Worm (Caenorhabditis elegans): ENCODE measurements around the gene grdn-1.
A peak's percentile ranks its signal among the peaks of the same experiment; 100 is the strongest.

Gene grdn-1

DNA sequence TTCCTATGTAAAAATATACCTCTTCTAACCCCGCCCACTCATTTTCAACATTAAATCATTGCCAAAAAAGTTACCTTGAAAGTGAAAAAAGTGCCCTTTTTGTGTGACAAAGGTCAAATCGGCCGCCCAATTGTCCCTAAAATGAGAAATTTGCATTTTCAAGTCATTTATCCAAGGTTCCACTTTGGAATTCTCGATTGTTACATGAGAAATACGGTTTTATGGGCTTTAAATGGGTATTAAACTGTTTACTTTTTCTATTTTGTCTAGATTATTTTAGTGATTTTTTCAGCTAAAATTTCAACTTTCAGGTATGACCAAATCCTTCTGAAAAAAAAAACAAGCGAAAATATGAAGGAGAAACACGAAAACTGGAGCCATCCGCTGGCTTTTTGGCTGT, at the start of gene grdn-1:
Gene grdn-1 (plus strand): TSS at position 301 of the 400 bp plus-strand sequence.
- TF ChIP-seq mdl-1 (tag; optimal IDR thresholded peaks at IDR 0.05) (no peak), ceh-9 (tag; optimal IDR thresholded peaks at IDR 0.05) (no peak), nfya-1 (tag; optimal IDR thresholded peaks at IDR 0.05; ENCODE audit: insufficient read depth) (no peak), lin-39 (tag; optimal IDR thresholded peaks at IDR 0.05) (no peak), eor-1 (tag; optimal IDR thresholded peaks at IDR 0.05) (no peak)

DNA sequence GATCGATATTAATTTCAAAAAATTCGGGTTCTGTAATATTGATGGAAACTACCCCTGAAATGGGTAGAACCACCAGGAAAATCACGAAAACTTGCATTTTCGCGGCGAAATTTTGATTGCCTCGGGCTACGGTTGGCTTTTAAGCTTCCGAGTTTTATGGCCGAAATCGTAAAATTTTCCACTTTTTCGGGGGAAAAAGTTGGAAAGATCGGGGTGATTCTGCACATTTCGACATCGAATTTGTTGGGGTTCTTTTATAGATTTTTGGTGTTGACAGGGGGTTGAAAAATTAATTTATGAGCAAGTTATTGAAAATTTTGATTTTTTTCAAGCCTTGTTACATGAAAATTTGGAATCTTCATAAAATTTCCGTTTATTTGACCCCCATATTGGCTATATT, 38.8 kb upstream of the grdn-1 start, which contains the start of gene Y51A2D.8:
Gene Y51A2D.8 (minus strand): TSS at position 101 of the 400 bp plus-strand sequence.
- no peak for TF ChIP-seq eor-1 (tag; optimal IDR thresholded peaks at IDR 0.05)
- no peak for TF ChIP-seq aly-2 (tag; optimal IDR thresholded peaks at IDR 0.05)
- TF ChIP-seq nfya-1 (tag; optimal IDR thresholded peaks at IDR 0.05; ENCODE audit: insufficient read depth), result no peak

DNA sequence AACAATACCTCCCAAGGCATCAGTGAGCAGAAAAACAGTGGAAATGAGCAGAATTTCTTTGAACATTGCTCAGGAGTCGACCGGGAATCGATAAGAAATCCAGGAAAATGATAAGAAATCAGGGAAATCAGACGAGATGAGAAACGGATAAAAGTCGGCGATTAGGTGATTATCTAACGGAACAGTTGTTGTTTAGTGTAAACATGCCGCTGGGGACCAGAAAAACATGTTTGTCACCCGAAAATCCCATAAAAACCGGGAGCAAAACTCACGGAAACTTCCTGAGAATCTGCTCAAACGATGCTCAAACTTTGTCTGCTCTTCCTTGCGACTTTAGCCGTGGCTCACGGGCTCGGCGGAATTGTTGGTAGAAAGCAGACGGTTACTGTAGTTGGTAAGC, 36.1 kb upstream of the grdn-1 start, which contains the start of the genes ttr-24 and ttr-25:
Gene ttr-24 (minus strand): TSS at position 156 of the 400 bp plus-strand sequence.
Gene ttr-25 (plus strand): TSS at position 227 of the 400 bp plus-strand sequence.
- no peak for TF ChIP-seq mdl-1 (tag; optimal IDR thresholded peaks at IDR 0.05)
- TF ChIP-seq fkh-2 (tag; optimal IDR thresholded peaks at IDR 0.05), result no peak

DNA sequence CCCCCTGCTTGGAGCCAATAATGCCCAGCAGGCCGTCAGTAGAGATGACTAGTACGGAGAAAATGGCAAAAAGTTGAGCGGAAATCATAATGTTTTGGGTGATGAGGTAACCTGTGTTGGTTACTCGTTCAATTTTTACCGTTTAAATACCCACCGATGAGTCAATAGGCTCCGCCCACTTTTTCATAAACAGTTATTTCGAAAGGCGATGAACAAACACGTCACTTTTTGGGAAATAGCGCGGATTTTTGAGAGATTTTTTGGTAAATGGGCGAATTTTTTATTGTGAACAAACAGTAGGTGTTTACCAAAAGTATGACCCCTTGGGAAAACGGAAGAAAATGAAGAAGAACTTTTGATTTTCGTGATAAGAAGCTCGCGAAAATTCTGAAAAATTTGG, 32.4 kb upstream of the grdn-1 start, which contains the start of gene ttr-26:
Gene ttr-26 (minus strand): TSS at position 101 of the 400 bp plus-strand sequence.
- TF ChIP-seq pha-4 (tag; optimal IDR thresholded peaks at IDR 0.05), result peak; percentile 72
- no peak for TF ChIP-seq nhr-25 (tag; optimal IDR thresholded peaks at IDR 0.05)

DNA sequence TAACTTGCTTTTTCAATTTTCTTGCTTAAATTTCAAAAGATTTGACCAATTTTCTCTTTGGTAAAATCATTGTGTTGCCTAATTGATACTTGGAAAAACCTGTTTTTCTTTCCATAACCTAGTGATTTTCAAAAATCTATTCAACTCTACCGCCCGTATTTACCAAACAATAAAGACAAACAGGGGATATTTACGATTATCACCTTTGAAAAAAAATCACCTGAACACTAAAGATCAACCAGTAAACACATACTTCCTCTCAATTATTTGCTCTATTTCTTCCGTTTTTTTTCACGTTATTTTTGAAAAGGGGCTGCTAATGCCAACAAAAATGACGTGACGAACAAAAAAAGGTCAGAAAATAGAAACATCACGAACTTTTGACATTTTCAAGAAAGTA, 31.6 kb upstream of the grdn-1 start:
- TF ChIP-seq eor-1 (tag; optimal IDR thresholded peaks at IDR 0.05) (no peak), lin-15B (tag; optimal IDR thresholded peaks at IDR 0.05) (no peak), ceh-82 (tag; optimal IDR thresholded peaks at IDR 0.05) (no peak), pha-4 (tag; optimal IDR thresholded peaks at IDR 0.05) (peak; percentile 88), nhr-237 (tag; optimal IDR thresholded peaks at IDR 0.05) (no peak)

DNA sequence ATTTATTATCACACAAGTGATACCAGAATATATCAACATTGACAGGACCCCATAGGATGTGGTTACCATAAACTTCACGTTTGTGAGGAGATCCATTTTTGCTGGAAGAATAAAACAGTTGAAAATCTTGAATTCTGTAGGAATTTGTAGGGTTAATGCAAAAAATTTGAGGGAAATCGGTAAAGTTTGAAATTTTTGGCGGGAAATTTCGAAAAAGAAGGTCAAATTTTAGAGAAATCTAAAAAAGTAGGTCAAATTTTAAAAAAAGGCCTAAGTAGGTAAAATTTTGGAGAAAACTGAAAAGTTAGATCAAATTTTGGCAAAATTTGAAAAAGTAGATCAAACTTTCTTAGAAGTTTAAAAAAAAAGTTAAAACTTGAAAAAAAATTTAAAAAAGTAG, 27.8 kb upstream of the grdn-1 start, which contains the start of gene srg-34:
Gene srg-34 (minus strand): TSS at position 101 of the 400 bp plus-strand sequence.
- TF ChIP-seq ceh-28 (tag; optimal IDR thresholded peaks at IDR 0.05), result no peak
- TF ChIP-seq jun-1 (tag; optimal IDR thresholded peaks at IDR 0.05), result no peak
- no peak for TF ChIP-seq fos-1 (tag; optimal IDR thresholded peaks at IDR 0.05)
- TF ChIP-seq fkh-10 (GFP tag; optimal IDR thresholded peaks at IDR 0.05), result no peak
- no peak for TF ChIP-seq nhr-67 (tag; optimal IDR thresholded peaks at IDR 0.05)
- no peak for TF ChIP-seq nhr-43 (tag; optimal IDR thresholded peaks at IDR 0.05; ENCODE audit: poor library complexity, severe bottlenecking)
- TF ChIP-seq nhr-11 (tag; optimal IDR thresholded peaks at IDR 0.05), result no peak
- no peak for TF ChIP-seq skn-1 (tag; optimal IDR thresholded peaks at IDR 0.05)
- no peak for TF ChIP-seq lsy-12 (tag; optimal IDR thresholded peaks at IDR 0.05)
- no peak for TF ChIP-seq nhr-25 (tag; optimal IDR thresholded peaks at IDR 0.05)
- no peak for TF ChIP-seq ceh-16 (tag; optimal IDR thresholded peaks at IDR 0.05)
- TF ChIP-seq lin-15B (tag; optimal IDR thresholded peaks at IDR 0.05), result no peak
- no peak for TF ChIP-seq egl-5 (tag; optimal IDR thresholded peaks at IDR 0.05)
- TF ChIP-seq pqm-1 (tag; optimal IDR thresholded peaks at IDR 0.05), result no peak
- no peak for TF ChIP-seq snpc-4 (tag; optimal IDR thresholded peaks at IDR 0.05)

DNA sequence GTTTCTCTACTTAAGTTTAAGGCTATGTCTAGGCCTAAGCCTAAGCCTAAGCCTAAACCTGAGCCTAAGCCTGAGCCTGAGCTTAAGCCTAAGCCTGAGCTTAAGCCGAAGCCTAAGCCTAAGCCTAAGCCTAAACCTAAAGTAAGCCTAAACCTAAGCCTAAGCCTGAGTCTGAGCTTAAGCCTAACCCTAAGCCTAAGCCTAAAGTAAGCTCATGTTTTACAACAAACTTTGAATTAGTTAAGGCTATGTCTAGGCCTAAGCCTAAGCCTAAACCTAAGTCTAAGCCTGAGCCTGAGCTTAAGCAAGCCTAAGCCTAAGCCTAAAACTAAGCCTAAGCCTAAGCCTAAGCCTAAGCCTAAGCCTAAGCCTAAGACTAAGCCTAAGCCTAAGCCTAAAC, 26.9 kb upstream of the grdn-1 start:
- TF ChIP-seq nhr-23 (tag; optimal IDR thresholded peaks at IDR 0.05) (no peak), lsy-12 (tag; optimal IDR thresholded peaks at IDR 0.05) (no peak), nhr-67 (tag; optimal IDR thresholded peaks at IDR 0.05) (no peak), mml-1 (tag; optimal IDR thresholded peaks at IDR 0.05) (no peak), unc-39 (tag; optimal IDR thresholded peaks at IDR 0.05) (no peak), ztf-11 (tag; optimal IDR thresholded peaks at IDR 0.05) (no peak), elt-2 (tag; optimal IDR thresholded peaks at IDR 0.05) (no peak), pha-4 (tag; optimal IDR thresholded peaks at IDR 0.05) (no peak), lin-15B (tag; optimal IDR thresholded peaks at IDR 0.05) (no peak), ztf-4 (tag; optimal IDR thresholded peaks at IDR 0.05) (no peak), nhr-28 (tag; optimal IDR thresholded peaks at IDR 0.05) (no peak), sea-2 (GFP tag; optimal IDR thresholded peaks at IDR 0.05) (no peak), hmg-11 (tag; optimal IDR thresholded peaks at IDR 0.05) (no peak), ama-1 (optimal IDR thresholded peaks at IDR 0.05) (no peak), jun-1 (tag; optimal IDR thresholded peaks at IDR 0.05) (no peak), aly-2 (tag; optimal IDR thresholded peaks at IDR 0.05) (no peak), pqm-1 (tag; optimal IDR thresholded peaks at IDR 0.05) (no peak), nhr-25 (tag; optimal IDR thresholded peaks at IDR 0.05) (no peak), fos-1 (tag; optimal IDR thresholded peaks at IDR 0.05) (no peak), zag-1 (tag; optimal IDR thresholded peaks at IDR 0.05) (no peak)

Data from whole organism, L3 larva.